Worm (Caenorhabditis elegans): ENCODE results near the gene ZK154.4.
A peak's percentile ranks its signal among the peaks of the same experiment; 100 is the strongest.

ZK154.4 gene

ce11 chrX:7814747-7815146, 32.5 kb upstream of the ZK154.4 start (continued):
- peak; percentile 45; the same call in 1 of the 2 replicates for TF ChIP-seq pha-4 (GFP tag; IDR thresholded peaks at IDR 0.05)
- TF ChIP-seq pha-4 (tag; optimal IDR thresholded peaks at IDR 0.05): no peak
- peak; percentile 24 for TF ChIP-seq nhr-10 (tag; optimal IDR thresholded peaks at IDR 0.05)
- no peak for TF ChIP-seq unc-39 (tag; optimal IDR thresholded peaks at IDR 0.05)
- no peak for TF ChIP-seq mxl-2 (GFP tag; conservative IDR thresholded peaks at IDR 0.05)
- TF ChIP-seq nhr-76 (tag; optimal IDR thresholded peaks at IDR 0.05): no peak
- peak; percentile 56 for TF ChIP-seq hmg-1.1 (GFP tag; IDR thresholded peaks at IDR 0.05)
- no peak for TF ChIP-seq nhr-77 (tag; optimal IDR thresholded peaks at IDR 0.05)
- TF ChIP-seq duxl-1 (tag; optimal IDR thresholded peaks at IDR 0.05; ENCODE audit: poor library complexity): no peak
- no peak for TF ChIP-seq Y75B8A.6 (GFP tag; IDR thresholded peaks at IDR 0.05)
- TF ChIP-seq aha-1 (tag): no peak
- no peak for TF ChIP-seq zfp-2 (tag; optimal IDR thresholded peaks at IDR 0.05)
- no peak for TF ChIP-seq arid-1 (GFP tag; conservative IDR thresholded peaks at IDR 0.05)
- no peak for TF ChIP-seq ceh-44 (GFP tag; IDR thresholded peaks at IDR 0.05)
- peak; percentile 76 for TF ChIP-seq dmd-6 (GFP tag; IDR thresholded peaks at IDR 0.05)
- no peak for TF ChIP-seq lim-7 (GFP tag; IDR thresholded peaks at IDR 0.05)
- no peak for TF ChIP-seq D1046.2 (GFP tag; IDR thresholded peaks at IDR 0.05)
- no peak for TF ChIP-seq daf-12 (tag; optimal IDR thresholded peaks at IDR 0.05)
- TF ChIP-seq nhr-111 (GFP tag; optimal IDR thresholded peaks at IDR 0.05): no peak
- no peak for TF ChIP-seq rbr-2 (tag; optimal IDR thresholded peaks at IDR 0.05)
- 0 out of 2 replicates have a peak, but pooled peaks have one; percentile 50 for TF ChIP-seq tra-1 (GFP tag; IDR thresholded peaks at IDR 0.05)
- no peak for TF ChIP-seq ces-1 (GFP tag; optimal IDR thresholded peaks at IDR 0.05)
- TF ChIP-seq lir-3 (tag; optimal IDR thresholded peaks at IDR 0.05): no peak
- no peak for TF ChIP-seq T20F7.1 (GFP tag; optimal IDR thresholded peaks at IDR 0.05)
- TF ChIP-seq ama-1 (optimal IDR thresholded peaks at IDR 0.05): no peak
- TF ChIP-seq nhr-6 (tag; optimal IDR thresholded peaks at IDR 0.05): peak; percentile 65
- TF ChIP-seq ztf-7 (tag; optimal IDR thresholded peaks at IDR 0.05): peak; percentile 21
- TF ChIP-seq set-16 (GFP tag; IDR thresholded peaks at IDR 0.05): no peak
- no peak for TF ChIP-seq madf-9 (GFP tag; conservative IDR thresholded peaks at IDR 0.05)
- peak; percentile 30 for TF ChIP-seq hlh-30 (tag; optimal IDR thresholded peaks at IDR 0.05; ENCODE audit: insufficient read depth)
- TF ChIP-seq nhr-28 (tag; optimal IDR thresholded peaks at IDR 0.05): peak; percentile 89
- TF ChIP-seq daf-16 (GFP tag; optimal IDR thresholded peaks at IDR 0.05): no peak
- TF ChIP-seq daf-16 (tag; optimal IDR thresholded peaks at IDR 0.05): peak; percentile 74
- TF ChIP-seq mdl-1 (tag; optimal IDR thresholded peaks at IDR 0.05): peak in 1 of 2 experiments; percentile 51
- no peak for TF ChIP-seq nhr-102 (tag; optimal IDR thresholded peaks at IDR 0.05)
- no peak for TF ChIP-seq aly-2 (tag; optimal IDR thresholded peaks at IDR 0.05)
- TF ChIP-seq hlh-11 (tag; optimal IDR thresholded peaks at IDR 0.05): peak; percentile 86
- peak; percentile 60 for TF ChIP-seq mep-1 (tag; optimal IDR thresholded peaks at IDR 0.05)
- TF ChIP-seq F49E8.2 (tag; optimal IDR thresholded peaks at IDR 0.05; ENCODE audit: borderline replicate concordance): no peak
- no peak for TF ChIP-seq ZK337.2 (GFP tag; IDR thresholded peaks at IDR 0.05)
- TF ChIP-seq egl-27 (tag; optimal IDR thresholded peaks at IDR 0.05): no peak
- TF ChIP-seq zip-2 (tag; optimal IDR thresholded peaks at IDR 0.05): no peak
- TF ChIP-seq mes-2 (tag; optimal IDR thresholded peaks at IDR 0.05; ENCODE audit: poor library complexity, severe bottlenecking): peak; percentile 68
- peak in 1 of 2 experiments; percentile 56 for TF ChIP-seq lsy-2 (tag; optimal IDR thresholded peaks at IDR 0.05)
- TF ChIP-seq pqm-1 (tag; optimal IDR thresholded peaks at IDR 0.05): peak; percentile 50
- TF ChIP-seq mxl-3 (GFP tag; optimal IDR thresholded peaks at IDR 0.05): peak; percentile 22
- no peak for TF ChIP-seq fkh-10 (GFP tag; optimal IDR thresholded peaks at IDR 0.05)
- peak; percentile 83 for TF ChIP-seq dve-1 (tag; optimal IDR thresholded peaks at IDR 0.05; ENCODE audit: insufficient read depth)
- no peak for TF ChIP-seq snpc-4 (tag; optimal IDR thresholded peaks at IDR 0.05)
- peak in 1 of 2 experiments; percentile 75 for TF ChIP-seq unc-62 (GFP tag; optimal IDR thresholded peaks at IDR 0.05 in 1 of 2)
- TF ChIP-seq unc-62 (tag; optimal IDR thresholded peaks at IDR 0.05): no peak
- TF ChIP-seq zfp-3 (GFP tag; conservative IDR thresholded peaks at IDR 0.05): no peak

All from whole organism, L4 larva.